Worm (Caenorhabditis elegans): ENCODE data around the gene slcr-46.2.

ce11 chrV:19371253-19371652, 18.7 kb downstream of the slcr-46.2 start, which contains the start of gene Y43F8A.2:
- TF ChIP-seq zip-2 (tag; optimal IDR thresholded peaks at IDR 0.05) (no peak), lin-13 (GFP tag; optimal IDR thresholded peaks at IDR 0.05) (no peak), ZK546.5 (tag; optimal IDR thresholded peaks at IDR 0.05) (no peak), ztf-7 (tag; optimal IDR thresholded peaks at IDR 0.05) (no peak), nhr-6 (tag; optimal IDR thresholded peaks at IDR 0.05) (no peak), F26F4.8 (GFP tag; conservative IDR thresholded peaks at IDR 0.05) (no peak), ceh-28 (tag; optimal IDR thresholded peaks at IDR 0.05) (no peak), zfp-2 (tag; optimal IDR thresholded peaks at IDR 0.05) (no peak), tra-1 (GFP tag; IDR thresholded peaks at IDR 0.05) (no peak)

All from whole organism, L4 larva.